Fruit fly (Drosophila melanogaster) whole organism, prepupa: ENCODE results near the gene CG15022.

Experiments used
- CG10669 ChIP-seq: fragments of 200-800 bp; sonication (Bioruptor generic); optimal IDR thresholded peaks from 3 replicates; lab custom pipeline; 2018; ENCODE audit warnings: missing biosample characterization, mild to moderate bottlenecking, missing genetic modification characterization, moderate library complexity
- CG1621 ChIP-seq: fragments of 200-800 bp; sonication (Bioruptor generic); optimal IDR thresholded peaks from 3 replicates; lab custom pipeline; 2018; ENCODE audit warnings: missing biosample characterization, mild to moderate bottlenecking, missing genetic modification characterization
- CG32006 ChIP-seq: fragments of 200-800 bp; sonication (Bioruptor generic); optimal IDR thresholded peaks from 3 replicates; lab custom pipeline; 2017; ENCODE audit warnings: missing biosample characterization, mild to moderate bottlenecking, missing genetic modification characterization
- CG34406 ChIP-seq: fragments of 200-800 bp; sonication (Bioruptor generic); optimal IDR thresholded peaks from 3 replicates; lab custom pipeline; 2016; ENCODE audit warnings: missing biosample characterization, missing genetic modification characterization
- CG6163 ChIP-seq: fragments of 200-800 bp; sonication (Bioruptor generic); IDR thresholded peaks from 3 replicates; pipeline ENCODE4 v1.3.6; 2022; ENCODE audit warnings: missing biosample characterization, missing genetic modification characterization
- CG6276 ChIP-seq: fragments of 200-800 bp; sonication (Bioruptor generic); optimal IDR thresholded peaks from 2 replicates; lab custom pipeline; 2017; ENCODE audit warnings: missing biosample characterization, mild to moderate bottlenecking, missing genetic modification characterization
- CG6808 ChIP-seq: fragments of 200-800 bp; sonication (Bioruptor generic); optimal IDR thresholded peaks from 3 replicates; lab custom pipeline; 2017; ENCODE audit warnings: missing biosample characterization, missing genetic modification characterization, mild to moderate bottlenecking, moderate library complexity, missing genetic modification reagents
- CG7368 ChIP-seq: fragments of 200-800 bp; sonication (Bioruptor generic); optimal IDR thresholded peaks from 3 replicates; lab custom pipeline; 2016; ENCODE audit warnings: missing biosample characterization, missing genetic modification characterization
- CG8119 ChIP-seq: fragments of 200-800 bp; sonication (Bioruptor generic); IDR thresholded peaks from 3 replicates; pipeline ENCODE4 v1.3.6; 2022; ENCODE audit warnings: missing biosample characterization, missing genetic modification characterization
- CG8319 ChIP-seq: fragments of 200-800 bp; sonication (Bioruptor generic); optimal IDR thresholded peaks from 3 replicates; lab custom pipeline; 2016; ENCODE audit warnings: missing biosample characterization, missing genetic modification characterization
- CG8632 ChIP-seq: fragments of 200-800 bp; sonication (Bioruptor generic); optimal IDR thresholded peaks from 3 replicates; lab custom pipeline; 2016; ENCODE audit warnings: missing biosample characterization, missing genetic modification characterization
- CG9139 ChIP-seq: fragments of 200-800 bp; sonication (Bioruptor generic); optimal IDR thresholded peaks from 3 replicates; lab custom pipeline; 2017; ENCODE audit warnings: missing biosample characterization, mild to moderate bottlenecking, missing genetic modification characterization
- Eip75B ChIP-seq: fragments of 200-800 bp; sonication (Bioruptor generic); optimal IDR thresholded peaks from 3 replicates; lab custom pipeline; 2016; ENCODE audit warnings: missing biosample characterization, missing genetic modification characterization
- Eip78C ChIP-seq: fragments of 200-800 bp; sonication (Bioruptor generic); peaks from one replicate; lab custom pipeline; 2016; ENCODE audit warnings: missing biosample characterization, missing genetic modification characterization
- Ets96B ChIP-seq: fragments of 200-800 bp; optimal IDR thresholded peaks from 2 replicates; lab custom pipeline; 2019; ENCODE audit warnings: missing biosample characterization, mild to moderate bottlenecking, missing genetic modification characterization, moderate library complexity
- Gug ChIP-seq: fragments of 200-800 bp; sonication (Bioruptor generic); IDR thresholded peaks from 2 replicates; pipeline ENCODE4 v1.3.6; 2022; ENCODE audit warnings: missing biosample characterization, missing genetic modification characterization
- Hr38 ChIP-seq: sonication (Bioruptor generic); optimal IDR thresholded peaks from 2 replicates; lab custom pipeline; 2016; ENCODE audit warnings: missing biosample characterization, missing genetic modification characterization
- Hr39 ChIP-seq: fragments of 200-800 bp; sonication (Bioruptor generic); optimal IDR thresholded peaks from 2 replicates; lab custom pipeline; 2016; ENCODE audit warnings: missing biosample characterization, missing genetic modification characterization
- Hr4 ChIP-seq: fragments of 200-800 bp; sonication (Bioruptor generic); optimal IDR thresholded peaks from 3 replicates; lab custom pipeline; 2016; ENCODE audit warnings: missing biosample characterization, missing genetic modification characterization
- Lpt ChIP-seq: fragments of 200-800 bp; sonication (Bioruptor generic); optimal IDR thresholded peaks from 3 replicates; lab custom pipeline; 2016; ENCODE audit warnings: missing biosample characterization, missing genetic modification characterization
- Sox102F ChIP-seq: fragments of 200-800 bp; sonication (Bioruptor generic); optimal IDR thresholded peaks from 2 replicates; lab custom pipeline; 2016; ENCODE audit warnings: missing biosample characterization, mild to moderate bottlenecking, missing genetic modification characterization
- Sox15 ChIP-seq: fragments of 200-800 bp; sonication (Bioruptor generic); optimal IDR thresholded peaks from 3 replicates; lab custom pipeline; 2016; ENCODE audit warnings: missing biosample characterization, missing genetic modification characterization
- achi ChIP-seq: fragments of 200-800 bp; sonication (Bioruptor generic); optimal IDR thresholded peaks from 3 replicates; lab custom pipeline; 2016; ENCODE audit warnings: missing biosample characterization, missing genetic modification characterization
- acj6 ChIP-seq: fragments of 200-800 bp; sonication (Bioruptor generic); optimal IDR thresholded peaks from 3 replicates; lab custom pipeline; 2016; ENCODE audit warnings: missing biosample characterization, missing genetic modification characterization
- cyc ChIP-seq: fragments of 200-800 bp; sonication (Bioruptor generic); optimal IDR thresholded peaks from 3 replicates; lab custom pipeline; 2016; ENCODE audit warnings: missing biosample characterization, missing genetic modification characterization
- dac ChIP-seq: fragments of 200-800 bp; sonication (Bioruptor generic); optimal IDR thresholded peaks from 2 replicates; lab custom pipeline; 2017; ENCODE audit warnings: missing biosample characterization, mild to moderate bottlenecking, missing genetic modification characterization
- dsx ChIP-seq: fragments of 200-800 bp; optimal IDR thresholded peaks from 3 replicates; lab custom pipeline; 2019; ENCODE audit warnings: missing biosample characterization, mild to moderate bottlenecking, missing genetic modification characterization, moderate library complexity; ENCODE audit not compliant: poor library complexity, severe bottlenecking
- eg ChIP-seq: fragments of 200-800 bp; sonication (Bioruptor generic); IDR thresholded peaks from 3 replicates; pipeline ENCODE4 v1.3.6; 2022; ENCODE audit warnings: missing biosample characterization, missing genetic modification characterization
- esn ChIP-seq: fragments of 200-800 bp; sonication (Bioruptor generic); optimal IDR thresholded peaks from 2 replicates; lab custom pipeline; 2016; ENCODE audit warnings: missing biosample characterization, mild to moderate bottlenecking, missing genetic modification characterization, moderate library complexity
- fd59A ChIP-seq: fragments of 200-800 bp; sonication (Bioruptor generic); optimal IDR thresholded peaks from 2 replicates; lab custom pipeline; 2017; ENCODE audit warnings: missing biosample characterization, mild to moderate bottlenecking, missing genetic modification characterization, missing genetic modification reagents
- fd85E ChIP-seq: fragments of 200-800 bp; sonication (Bioruptor generic); optimal IDR thresholded peaks from 3 replicates; lab custom pipeline; 2016; ENCODE audit warnings: missing biosample characterization, missing genetic modification characterization
- fkh ChIP-seq: fragments of 200-800 bp; sonication (Bioruptor generic); optimal IDR thresholded peaks from 3 replicates; lab custom pipeline; 2017; ENCODE audit warnings: missing biosample characterization, mild to moderate bottlenecking, missing genetic modification characterization, moderate library complexity
- lz ChIP-seq: fragments of 200-800 bp; sonication (Bioruptor generic); optimal IDR thresholded peaks from 3 replicates; lab custom pipeline; 2016; ENCODE audit warnings: missing biosample characterization, missing genetic modification characterization
- ss ChIP-seq, 2 experiments: fragments of 200-800 bp; sonication (Bioruptor generic); optimal IDR thresholded peaks; 2 replicates in 1 of 2; 3 replicates in 1 of 2; lab custom pipeline; 2017 to 2018; ENCODE audit warnings: mild to moderate bottlenecking in 2 of 2, missing biosample characterization in 2 of 2, missing genetic modification characterization in 2 of 2, moderate library complexity in 1 of 2
- svp ChIP-seq: fragments of 200-800 bp; sonication (Bioruptor generic); peaks from one replicate; lab custom pipeline; 2016; ENCODE audit warnings: missing biosample characterization, missing genetic modification characterization
- topi ChIP-seq: fragments of 200-800 bp; sonication (Bioruptor generic); optimal IDR thresholded peaks from 3 replicates; lab custom pipeline; 2016; ENCODE audit warnings: missing biosample characterization, missing genetic modification characterization
- vri ChIP-seq: fragments of 200-800 bp; sonication (Bioruptor generic); optimal IDR thresholded peaks from 3 replicates; lab custom pipeline; 2016; ENCODE audit warnings: missing biosample characterization, mild to moderate bottlenecking, missing genetic modification characterization

Gene CG15022

DNA sequence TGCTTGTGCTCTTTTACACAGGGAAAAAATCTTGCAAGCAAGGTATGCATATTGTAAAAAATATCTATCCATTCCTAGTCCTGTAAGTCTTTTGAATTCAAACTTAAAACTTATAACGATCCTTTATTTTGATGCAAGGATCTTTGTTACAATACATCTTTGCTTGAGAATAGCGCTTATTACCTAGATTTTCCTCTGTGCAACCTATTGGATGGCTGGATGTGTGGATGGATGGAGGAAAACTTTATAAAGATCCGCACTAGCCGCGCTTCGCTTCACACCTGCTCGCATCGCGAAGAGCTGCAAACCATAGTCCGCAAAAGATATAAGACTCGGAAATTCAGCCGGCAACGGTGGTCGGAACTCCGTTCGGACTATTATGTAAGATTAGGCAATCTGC, 38.8 kb downstream of the CG15022 start, which contains the start of gene CG15020:
Gene CG15020, plus strand, starts transcription at position 301 of the 400 bp plus-strand sequence.
- peak; percentile 27 for TF ChIP-seq CG32006 (GFP tag; lab: Kevin White, UChicago)
- TF ChIP-seq CG8119, result no peak

dm6 chr3L:4417543-4417942, 42.6 kb downstream of the CG15022 start:
- TF ChIP-seq CG6163 (GFP tag; lab: Robert Waterston, UW) (no peak), CG8632 (no peak), CG1621 (tag; lab: Kevin White, UChicago) (no peak), dsx (no peak), Hr39 (GFP tag; lab: Kevin White, UChicago) (no peak), Hr38 (GFP tag; lab: Kevin White, UChicago) (no peak), CG32006 (GFP tag; lab: Kevin White, UChicago) (peak; percentile 35), svp (GFP tag; lab: Kevin White, UChicago) (no peak), CG6808 (no peak), achi (GFP tag; lab: Kevin White, UChicago) (no peak), vri (GFP tag; lab: Kevin White, UChicago) (peak; percentile 9), Eip75B (GFP tag; lab: Kevin White, UChicago) (no peak), CG6276 (GFP tag; lab: Kevin White, UChicago) (peak; percentile 26), CG34406 (no peak), eg (GFP tag; lab: Robert Waterston, UW) (peak; percentile 48; the same call in 1 of the 3 replicates), Eip78C (GFP tag; lab: Kevin White, UChicago) (peak; percentile 48), Hr4 (GFP tag; lab: Kevin White, UChicago) (no peak), CG9139 (GFP tag; lab: Kevin White, UChicago) (no peak), esn (GFP tag; lab: Kevin White, UChicago) (no peak), Ets96B (tag; lab: Kevin White, UChicago) (no peak), acj6 (GFP tag; lab: Kevin White, UChicago) (no peak), Lpt (no peak)
- TF ChIP-seq, all 60 proteins: peak for 5

dm6 chr3L:4417068-4417467, 43.0 kb downstream of the CG15022 start:
- peak; percentile 67 for TF ChIP-seq svp (GFP tag; lab: Kevin White, UChicago)
- no peak for TF ChIP-seq dac (GFP tag; lab: Kevin White, UChicago)
- no peak for TF ChIP-seq CG34406
- TF ChIP-seq, all 60 proteins: peak for 1

dm6 chr3L:4415326-4416274, 44.5 kb downstream of the CG15022 start:
- TF ChIP-seq svp (GFP tag; lab: Kevin White, UChicago) (peak; percentile 98), CG6276 (GFP tag; lab: Kevin White, UChicago) (peak; percentile 9), Eip78C (GFP tag; lab: Kevin White, UChicago) (peak; percentile 18), fkh (peak; percentile 69), CG6163 (GFP tag; lab: Robert Waterston, UW) (no peak)

DNA sequence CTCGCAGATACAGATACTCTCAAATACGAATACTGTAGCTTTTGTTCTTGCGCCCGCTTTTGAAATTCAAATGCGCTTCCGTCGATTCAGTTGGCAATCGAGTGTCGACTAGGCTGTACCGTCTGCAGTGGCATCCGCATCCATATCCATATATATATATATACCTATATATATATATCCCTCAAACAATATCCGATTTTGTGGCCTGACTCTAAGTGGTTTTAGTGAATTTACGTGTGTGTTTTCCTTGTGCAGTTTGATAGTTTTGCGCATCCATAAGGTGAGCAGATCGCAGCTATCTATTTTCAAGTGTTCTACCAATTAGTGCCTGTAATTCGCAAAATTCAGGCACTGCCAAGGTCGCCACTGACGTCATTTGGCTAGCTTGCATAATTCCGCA, 45.5 kb downstream of the CG15022 start:
- TF ChIP-seq Gug (GFP tag; lab: Robert Waterston, UW) (no peak), Eip78C (GFP tag; lab: Kevin White, UChicago) (peak; percentile 39), esn (GFP tag; lab: Kevin White, UChicago) (no peak), topi (GFP tag; lab: Kevin White, UChicago) (no peak), Eip75B (GFP tag; lab: Kevin White, UChicago) (no peak)

- no peak for TF ChIP-seq Eip75B (GFP tag; lab: Kevin White, UChicago)
- TF ChIP-seq fkh, result peak; percentile 86
- TF ChIP-seq dsx, result no peak
- no peak for TF ChIP-seq fd59A (GFP tag; lab: Kevin White, UChicago)
- TF ChIP-seq CG7368 (GFP tag; lab: Kevin White, UChicago), result no peak
- no peak for TF ChIP-seq Eip78C (GFP tag; lab: Kevin White, UChicago)
- TF ChIP-seq cyc (GFP tag; lab: Kevin White, UChicago), result no peak
- no peak for TF ChIP-seq Sox102F (GFP tag; lab: Kevin White, UChicago)
- no peak for TF ChIP-seq CG1621 (tag; lab: Kevin White, UChicago)
- no peak for TF ChIP-seq ss (GFP tag; optimal IDR thresholded peaks at IDR 0.05; lab: Kevin White, UChicago)
- TF ChIP-seq Hr38 (GFP tag; lab: Kevin White, UChicago), result no peak
- no peak for TF ChIP-seq svp (GFP tag; lab: Kevin White, UChicago)
- no peak for TF ChIP-seq fd85E
- no peak for TF ChIP-seq CG10669 (GFP tag; lab: Kevin White, UChicago)
- TF ChIP-seq Sox15 (GFP tag; lab: Kevin White, UChicago), result no peak
- no peak for TF ChIP-seq lz (GFP tag; lab: Kevin White, UChicago)
- TF ChIP-seq achi (GFP tag; lab: Kevin White, UChicago), result no peak
- peak; percentile 35 for TF ChIP-seq CG32006 (GFP tag; lab: Kevin White, UChicago)
- TF ChIP-seq CG8319 (GFP tag; lab: Kevin White, UChicago), result no peak
Measured at dm6 chr3L:4413800-4414446, 46.2 kb downstream of the CG15022 start.
